Worm (Caenorhabditis elegans) whole organism, L3 larva: ENCODE measurements around the gene ril-1.

Experiments used
- R02D3.7 ChIP-seq: fragments of 150-350 bp; optimal IDR thresholded peaks from 2 replicates; lab custom pipeline; 2014; ENCODE audit warnings: missing biosample characterization, missing genetic modification characterization
- ZK546.5 ChIP-seq: sonication (generic microtip); optimal IDR thresholded peaks from 2 replicates; lab custom pipeline; 2017; ENCODE audit warnings: missing biosample characterization, missing genetic modification characterization
- aly-2 ChIP-seq: fragments of 150-350 bp; optimal IDR thresholded peaks from 2 replicates; lab custom pipeline; 2014; ENCODE audit warnings: missing biosample characterization, missing genetic modification characterization
- ama-1 ChIP-seq: fragments of 150-350 bp; optimal IDR thresholded peaks from 2 replicates; lab custom pipeline; 2018
- ceh-16 ChIP-seq: sonication (generic microtip); optimal IDR thresholded peaks from 2 replicates; lab custom pipeline; 2017; ENCODE audit warnings: missing biosample characterization, missing genetic modification characterization
- ceh-28 ChIP-seq: fragments of 150-350 bp; optimal IDR thresholded peaks from 2 replicates; lab custom pipeline; 2014; ENCODE audit warnings: missing biosample characterization, missing genetic modification reagents, missing genetic modification characterization
- ceh-82 ChIP-seq: fragments of 150-350 bp; optimal IDR thresholded peaks from 2 replicates; lab custom pipeline; 2014; ENCODE audit warnings: missing biosample characterization, missing genetic modification characterization
- egl-27 ChIP-seq: sonication (generic microtip); optimal IDR thresholded peaks from 4 replicates; lab custom pipeline; 2017; ENCODE audit warnings: missing biosample characterization, missing genetic modification reagents, missing genetic modification characterization
- egl-5 ChIP-seq: fragments of 150-350 bp; optimal IDR thresholded peaks from 2 replicates; lab custom pipeline; 2017; ENCODE audit warnings: missing biosample characterization, missing genetic modification reagents, missing genetic modification characterization, inconsistent platforms
- elt-2 ChIP-seq: sonication (generic microtip); optimal IDR thresholded peaks from 2 replicates; lab custom pipeline; 2016; ENCODE audit warnings: missing genetic modification reagents, mild to moderate bottlenecking, missing genetic modification characterization, missing compliant biosample characterization
- eor-1 ChIP-seq, 2 experiments: fragments of 150-350 bp; optimal IDR thresholded peaks; 2 replicates each; lab custom pipeline; 2014 to 2018; ENCODE audit warnings: missing biosample characterization in 2 of 2, missing genetic modification characterization in 2 of 2
- fos-1 ChIP-seq: fragments of 150-350 bp; optimal IDR thresholded peaks from 2 replicates; lab custom pipeline; 2014; ENCODE audit warnings: missing biosample characterization, missing genetic modification characterization
- jun-1 ChIP-seq: fragments of 150-350 bp; optimal IDR thresholded peaks from 2 replicates; lab custom pipeline; 2014; ENCODE audit warnings: missing biosample characterization, missing genetic modification reagents, missing genetic modification characterization
- lin-39 ChIP-seq: fragments of 150-350 bp; optimal IDR thresholded peaks from 2 replicates; lab custom pipeline; 2018; ENCODE audit warnings: missing biosample characterization, missing genetic modification reagents, missing genetic modification characterization
- lsy-12 ChIP-seq: sonication (generic microtip); optimal IDR thresholded peaks from 2 replicates; lab custom pipeline; 2016; ENCODE audit warnings: mild to moderate bottlenecking, missing genetic modification characterization, missing compliant biosample characterization
- mdl-1 ChIP-seq: fragments of 150-350 bp; optimal IDR thresholded peaks from 2 replicates; lab custom pipeline; 2014; ENCODE audit warnings: missing biosample characterization, missing genetic modification characterization
- nhr-12 ChIP-seq: fragments of 150-350 bp; optimal IDR thresholded peaks from 2 replicates; lab custom pipeline; 2014; ENCODE audit warnings: missing biosample characterization, missing genetic modification characterization
- nhr-23 ChIP-seq: fragments of 150-350 bp; optimal IDR thresholded peaks from 2 replicates; lab custom pipeline; 2014; ENCODE audit warnings: missing biosample characterization, missing genetic modification reagents, missing genetic modification characterization
- nhr-237 ChIP-seq: fragments of 150-350 bp; optimal IDR thresholded peaks from 2 replicates; lab custom pipeline; 2014; ENCODE audit warnings: missing biosample characterization, missing genetic modification characterization
- nhr-25 ChIP-seq: sonication (generic microtip); optimal IDR thresholded peaks from 2 replicates; lab custom pipeline; 2017; ENCODE audit warnings: missing biosample characterization, missing genetic modification characterization
- nhr-43 ChIP-seq: sonication (generic microtip); optimal IDR thresholded peaks from 2 replicates; lab custom pipeline; 2016; ENCODE audit warnings: mild to moderate bottlenecking, missing genetic modification characterization, missing compliant biosample characterization; ENCODE audit not compliant: poor library complexity, severe bottlenecking
- nhr-77 ChIP-seq: fragments of 150-350 bp; optimal IDR thresholded peaks from 2 replicates; lab custom pipeline; 2014; ENCODE audit warnings: missing biosample characterization, missing genetic modification characterization
- pqm-1 ChIP-seq: fragments of 150-350 bp; optimal IDR thresholded peaks from 2 replicates; lab custom pipeline; 2017; ENCODE audit warnings: missing biosample characterization, missing genetic modification characterization, inconsistent platforms
- snpc-4 ChIP-seq: fragments of 150-350 bp; optimal IDR thresholded peaks from 2 replicates; lab custom pipeline; 2014; ENCODE audit warnings: missing biosample characterization, missing genetic modification characterization
- unc-39 ChIP-seq: sonication (generic microtip); optimal IDR thresholded peaks from 4 replicates; lab custom pipeline; 2017; ENCODE audit warnings: missing biosample characterization, missing genetic modification characterization
- unc-62 ChIP-seq: fragments of 150-350 bp; sonication (generic microtip); optimal IDR thresholded peaks from 4 replicates; lab custom pipeline; 2014; ENCODE audit warnings: missing biosample characterization, missing genetic modification reagents, missing genetic modification characterization
- zag-1 ChIP-seq: fragments of 150-350 bp; optimal IDR thresholded peaks from 2 replicates; lab custom pipeline; 2014; ENCODE audit warnings: missing biosample characterization, missing genetic modification characterization
- ztf-11 ChIP-seq: fragments of 150-350 bp; optimal IDR thresholded peaks from 2 replicates; lab custom pipeline; 2014; ENCODE audit warnings: missing biosample characterization, missing genetic modification characterization
- ztf-4 ChIP-seq: fragments of 150-350 bp; optimal IDR thresholded peaks from 2 replicates; lab custom pipeline; 2014; ENCODE audit warnings: missing biosample characterization, missing genetic modification characterization

Gene ril-1

DNA sequence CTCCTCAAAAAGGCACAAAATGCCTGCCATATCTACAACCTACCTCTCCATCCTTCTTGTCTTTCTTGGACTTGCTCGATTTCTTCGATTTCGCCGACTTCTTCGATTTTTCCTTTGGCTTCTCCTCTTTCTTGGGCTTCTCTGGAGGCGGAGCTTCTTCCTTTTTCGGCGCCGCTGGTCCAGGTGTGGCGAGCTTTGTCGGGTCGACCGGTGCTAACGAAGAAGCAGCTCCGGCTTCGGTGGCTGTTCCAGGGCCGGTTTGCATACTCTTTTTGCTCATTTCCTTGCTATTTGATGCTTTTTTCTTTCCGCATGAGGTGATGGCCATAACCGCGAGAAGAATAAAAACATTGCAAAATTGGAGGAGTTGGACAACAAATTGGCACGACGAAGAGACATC is 43.4 kb downstream of the ril-1 start:
- no peak for TF ChIP-seq nhr-43 (tag; lab: Kevin White, UChicago)
- TF ChIP-seq lin-39 (tag; lab: Kevin White, UChicago), result no peak
- no peak for TF ChIP-seq unc-62 (GFP tag; lab: Kevin White, UChicago)
- no peak for TF ChIP-seq ceh-82 (tag; lab: Kevin White, UChicago)
- TF ChIP-seq snpc-4, result no peak
- TF ChIP-seq nhr-25, result no peak
- TF ChIP-seq ama-1 (lab: Kevin White, UChicago), result no peak
- no peak for TF ChIP-seq ceh-28 (tag; lab: Kevin White, UChicago)
- TF ChIP-seq ztf-11, result no peak
- no peak for TF ChIP-seq jun-1 (tag; lab: Kevin White, UChicago)
- no peak for TF ChIP-seq R02D3.7 (tag; lab: Kevin White, UChicago)
- no peak for TF ChIP-seq ZK546.5 (tag; lab: Kevin White, UChicago)
- TF ChIP-seq mdl-1 (tag; lab: Kevin White, UChicago), result no peak
- no peak for TF ChIP-seq nhr-77 (tag; lab: Kevin White, UChicago)
- no peak for TF ChIP-seq egl-27
- no peak for TF ChIP-seq ztf-4 (tag; lab: Kevin White, UChicago)
- TF ChIP-seq elt-2 (tag; lab: Kevin White, UChicago), result no peak
- TF ChIP-seq, all 47 proteins: peak for 0

DNA sequence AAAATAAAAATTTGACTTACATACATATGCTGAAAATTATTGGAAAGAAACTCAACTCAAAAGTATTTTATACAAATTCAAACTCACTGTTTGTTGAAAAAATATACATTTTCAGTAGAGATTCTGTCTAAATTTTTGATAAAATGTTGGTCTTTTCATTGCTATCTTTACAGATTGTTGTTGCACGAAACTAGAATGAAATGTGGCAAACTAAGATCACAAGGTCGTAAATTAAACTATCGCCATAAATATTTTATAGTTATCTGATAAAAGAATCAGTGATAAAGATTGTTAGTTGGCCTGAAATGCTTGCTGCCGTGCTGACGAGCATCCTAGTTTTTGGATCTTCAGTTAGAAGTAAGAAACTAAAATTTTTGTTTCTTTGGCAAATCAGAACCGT is 45.0 kb downstream of the ril-1 start, which contains the start of gene clec-55:
clec-55 (plus strand) TSS at position 301 of the 400 bp plus-strand sequence.
- peak; percentile 44 for TF ChIP-seq elt-2 (tag; lab: Kevin White, UChicago)
- no peak for TF ChIP-seq zag-1

DNA sequence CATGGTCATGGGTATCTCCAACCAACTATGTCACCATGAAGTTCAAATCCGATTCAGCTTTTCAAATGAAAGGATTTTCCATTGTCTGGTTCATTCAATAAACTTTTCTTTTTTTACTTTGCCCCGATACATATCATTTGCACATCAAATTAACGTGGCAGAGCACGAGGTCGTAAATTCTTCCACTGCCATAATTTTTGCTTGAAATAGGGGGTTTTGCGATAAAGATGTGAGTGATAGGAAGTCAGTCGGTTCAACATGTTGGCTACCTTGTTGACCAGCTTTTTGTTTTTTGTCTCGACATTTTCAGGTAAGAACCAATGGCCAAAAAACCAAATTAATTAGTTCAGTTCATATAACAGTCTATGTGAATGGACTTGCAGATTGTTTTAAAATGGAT is 47.2 kb downstream of the ril-1 start, which contains the start of gene clec-54:
clec-54 (plus strand) TSS at position 224 of the 400 bp plus-strand sequence.
- no peak for TF ChIP-seq egl-5 (tag; lab: Kevin White, UChicago)
- TF ChIP-seq nhr-77 (tag; lab: Kevin White, UChicago), result no peak
- TF ChIP-seq aly-2 (tag; lab: Kevin White, UChicago), result no peak
- peak; percentile 48 for TF ChIP-seq elt-2 (tag; lab: Kevin White, UChicago)
- no peak for TF ChIP-seq eor-1 (tag; optimal IDR thresholded peaks at IDR 0.05; lab: Kevin White, UChicago)
- peak; percentile 5 for TF ChIP-seq pqm-1
- no peak for TF ChIP-seq nhr-23 (tag; lab: Kevin White, UChicago)
- no peak for TF ChIP-seq lsy-12 (tag; lab: Kevin White, UChicago)
- TF ChIP-seq R02D3.7 (tag; lab: Kevin White, UChicago), result no peak
- TF ChIP-seq ama-1 (lab: Kevin White, UChicago), result no peak
- TF ChIP-seq ceh-16 (tag; lab: Kevin White, UChicago), result no peak
- TF ChIP-seq nhr-12 (tag; lab: Kevin White, UChicago), result no peak
- TF ChIP-seq fos-1 (tag; lab: Kevin White, UChicago), result no peak
- TF ChIP-seq unc-39 (tag; lab: Kevin White, UChicago), result no peak

DNA sequence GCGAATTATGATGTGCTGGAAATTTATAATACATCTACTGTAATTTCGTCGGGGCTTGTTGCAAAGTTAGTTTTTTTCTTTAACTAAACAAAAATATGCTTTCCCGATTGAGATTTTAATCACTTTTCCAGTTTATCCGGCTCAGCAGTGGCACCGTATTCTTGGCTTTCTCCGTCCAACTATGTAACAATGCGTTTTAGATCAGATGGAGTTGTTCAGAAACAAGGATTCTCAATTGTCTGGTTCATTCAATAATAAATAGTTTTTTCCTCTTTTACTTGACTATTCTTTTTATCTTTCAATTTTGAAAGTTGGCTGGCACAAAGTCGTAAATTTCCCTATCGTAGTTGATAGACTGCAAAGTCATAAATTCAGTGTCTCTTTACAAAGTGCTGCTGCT is 49.8 kb downstream of the ril-1 start, which contains the start of gene clec-56:
clec-56 (plus strand) TSS at position 301 of the 400 bp plus-strand sequence.
- TF ChIP-seq nhr-237 (no peak), pqm-1 (peak; percentile 5), elt-2 (tag; lab: Kevin White, UChicago) (peak; percentile 38)
